Worm (Caenorhabditis elegans) whole organism, L4 larva: ENCODE measurements around the gene pqn-39.
A peak's percentile ranks its signal among the peaks of the same experiment; 100 is the strongest.

Experiments
- F26F4.8 ChIP-seq: fragments of 200-800 bp; sonication (Bioruptor generic); conservative IDR thresholded peaks from 2 replicates; pipeline ENCODE4 v1.3.6; 2022; ENCODE audit warnings: missing genetic modification characterization, missing compliant biosample characterization
- F37D6.2 ChIP-seq: sonication (generic microtip); optimal IDR thresholded peaks from 2 replicates; lab custom pipeline; 2016; ENCODE audit warnings: mild to moderate bottlenecking, missing genetic modification characterization, missing compliant biosample characterization
- T20F7.1 ChIP-seq: fragments of 200-800 bp; sonication (Bioruptor generic); optimal IDR thresholded peaks from 2 replicates; lab custom pipeline; 2018; ENCODE audit warnings: mild to moderate bottlenecking, missing genetic modification characterization, missing compliant biosample characterization
- ama-1 ChIP-seq: fragments of 150-350 bp; optimal IDR thresholded peaks from 2 replicates; lab custom pipeline; 2014; ENCODE audit warnings: inconsistent platforms, mixed read lengths
- attf-4 ChIP-seq: sonication (generic microtip); optimal IDR thresholded peaks from 3 replicates; lab custom pipeline; 2017; ENCODE audit warnings: missing biosample characterization, missing genetic modification characterization
- ceh-32 ChIP-seq: sonication (generic microtip); optimal IDR thresholded peaks from 2 replicates; lab custom pipeline; 2016; ENCODE audit warnings: mild to moderate bottlenecking, missing genetic modification characterization, missing compliant biosample characterization; ENCODE audit not compliant: poor library complexity
- ceh-44 ChIP-seq: fragments of 200-800 bp; sonication (Bioruptor generic); IDR thresholded peaks from 2 replicates; pipeline ENCODE4 v1.3.6; 2022; ENCODE audit warnings: missing genetic modification reagents, missing genetic modification characterization, missing compliant biosample characterization
- daf-16 ChIP-seq, 3 experiments: sonication (generic microtip); optimal IDR thresholded peaks; 2 replicates each; lab custom pipeline; 2016 to 2017; ENCODE audit warnings: missing genetic modification characterization in 3 of 3, missing genetic modification reagents in 3 of 3, mild to moderate bottlenecking in 2 of 3, missing compliant biosample characterization in 2 of 3, missing biosample characterization in 1 of 3, moderate library complexity in 1 of 3
- daf-8 ChIP-seq: fragments of 200-800 bp; sonication (Bioruptor generic); IDR thresholded peaks from 2 replicates; pipeline ENCODE4 v1.3.6; 2022; ENCODE audit warnings: missing genetic modification characterization, missing compliant biosample characterization
- dpl-1 ChIP-seq: fragments of 150-350 bp; optimal IDR thresholded peaks from 2 replicates; lab custom pipeline; 2014; ENCODE audit warnings: missing biosample characterization, missing genetic modification reagents, missing genetic modification characterization
- duxl-1 ChIP-seq: sonication (generic microtip); optimal IDR thresholded peaks from 2 replicates; lab custom pipeline; 2016; ENCODE audit warnings: mild to moderate bottlenecking, missing genetic modification characterization, moderate library complexity, missing compliant biosample characterization; ENCODE audit not compliant: poor library complexity
- dve-1 ChIP-seq: sonication (generic microtip); optimal IDR thresholded peaks from 2 replicates; lab custom pipeline; 2017; ENCODE audit warnings: antibody characterized with exemption, mild to moderate bottlenecking, missing genetic modification characterization, missing compliant biosample characterization; ENCODE audit not compliant: insufficient read depth
- egl-43 ChIP-seq: fragments of 200-800 bp; sonication (Bioruptor generic); IDR thresholded peaks from 2 replicates; pipeline ENCODE4 v1.3.6; 2022; ENCODE audit warnings: missing genetic modification reagents, missing genetic modification characterization, missing compliant biosample characterization
- hmg-1.1 ChIP-seq: fragments of 200-800 bp; sonication (Bioruptor generic); IDR thresholded peaks from 2 replicates; pipeline ENCODE4 v1.3.6; 2022; ENCODE audit warnings: missing genetic modification reagents, missing genetic modification characterization, missing compliant biosample characterization
- lin-1 ChIP-seq: fragments of 200-800 bp; sonication (Bioruptor generic); IDR thresholded peaks from 2 replicates; pipeline ENCODE4 v1.3.6; 2022; ENCODE audit warnings: missing genetic modification reagents, missing genetic modification characterization, missing compliant biosample characterization
- lin-13 ChIP-seq: fragments of 150-350 bp; optimal IDR thresholded peaks from 2 replicates; lab custom pipeline; 2014; ENCODE audit warnings: missing biosample characterization, missing genetic modification reagents, missing genetic modification characterization
- lin-15B ChIP-seq: fragments of 150-350 bp; sonication (generic microtip); optimal IDR thresholded peaks from 3 replicates; lab custom pipeline; 2014; ENCODE audit warnings: missing biosample characterization, missing genetic modification characterization
- lin-39 ChIP-seq: fragments of 150-350 bp; optimal IDR thresholded peaks from 2 replicates; lab custom pipeline; 2014; ENCODE audit warnings: missing biosample characterization, missing genetic modification reagents, missing genetic modification characterization
- madf-9 ChIP-seq: fragments of 200-800 bp; sonication (Bioruptor generic); conservative IDR thresholded peaks from 2 replicates; pipeline ENCODE4 v1.3.6; 2022; ENCODE audit warnings: missing genetic modification reagents, missing genetic modification characterization, missing compliant biosample characterization
- mes-2 ChIP-seq: sonication (generic microtip); optimal IDR thresholded peaks from 2 replicates; lab custom pipeline; 2016; ENCODE audit warnings: missing genotype, mild to moderate bottlenecking, missing genetic modification characterization, missing compliant biosample characterization; ENCODE audit not compliant: poor library complexity, severe bottlenecking
- mxl-2 ChIP-seq: fragments of 200-800 bp; sonication (Bioruptor generic); conservative IDR thresholded peaks from 2 replicates; pipeline ENCODE4 v1.3.6; 2022; ENCODE audit warnings: missing genetic modification reagents, missing genetic modification characterization, missing compliant biosample characterization
- nhr-111 ChIP-seq: fragments of 200-800 bp; sonication (Bioruptor generic); optimal IDR thresholded peaks from 2 replicates; lab custom pipeline; 2018; ENCODE audit warnings: mild to moderate bottlenecking, missing genetic modification characterization, missing compliant biosample characterization
- nhr-25 ChIP-seq: sonication (generic microtip); optimal IDR thresholded peaks from 2 replicates; lab custom pipeline; 2017; ENCODE audit warnings: missing genetic modification characterization, mild to moderate bottlenecking, missing compliant biosample characterization, antibody characterized with exemption, moderate library complexity, borderline replicate concordance; ENCODE audit not compliant: insufficient read depth
- nhr-41 ChIP-seq: fragments of 200-800 bp; sonication (Bioruptor generic); IDR thresholded peaks from 2 replicates; pipeline ENCODE4 v1.3.6; 2022; ENCODE audit warnings: missing genetic modification reagents, missing genetic modification characterization, missing compliant biosample characterization
- nhr-42 ChIP-seq: fragments of 200-800 bp; sonication (Bioruptor generic); IDR thresholded peaks from 2 replicates; pipeline ENCODE4 v1.3.6; 2022; ENCODE audit warnings: missing genetic modification characterization, missing compliant biosample characterization
- nhr-48 ChIP-seq: sonication (generic microtip); optimal IDR thresholded peaks from 2 replicates; lab custom pipeline; 2016; ENCODE audit warnings: mild to moderate bottlenecking, missing genetic modification characterization, missing compliant biosample characterization
- nhr-6 ChIP-seq: fragments of 150-350 bp; optimal IDR thresholded peaks from 2 replicates; lab custom pipeline; 2014; ENCODE audit warnings: missing biosample characterization, missing genetic modification characterization
- nhr-76 ChIP-seq: fragments of 150-350 bp; optimal IDR thresholded peaks from 2 replicates; lab custom pipeline; 2014; ENCODE audit warnings: missing biosample characterization, missing genetic modification characterization
- php-3 ChIP-seq: fragments of 200-800 bp; sonication (Bioruptor generic); IDR thresholded peaks from 2 replicates; pipeline ENCODE4 v1.3.6; 2022; ENCODE audit warnings: missing genetic modification reagents, missing genetic modification characterization, missing compliant biosample characterization
- sdz-12 ChIP-seq: fragments of 200-800 bp; sonication (Bioruptor generic); optimal IDR thresholded peaks from 2 replicates; lab custom pipeline; 2018; ENCODE audit warnings: mild to moderate bottlenecking, missing genetic modification characterization, missing compliant biosample characterization
- set-16 ChIP-seq: fragments of 200-800 bp; sonication (Bioruptor generic); IDR thresholded peaks from 2 replicates; pipeline ENCODE4 v1.3.6; 2022; ENCODE audit warnings: missing genetic modification reagents, missing genetic modification characterization, missing compliant biosample characterization
- unc-39 ChIP-seq: sonication (generic microtip); optimal IDR thresholded peaks from 2 replicates; lab custom pipeline; 2017; ENCODE audit warnings: missing biosample characterization, missing genetic modification characterization
- zfp-3 ChIP-seq: fragments of 200-800 bp; sonication (Bioruptor generic); conservative IDR thresholded peaks from 2 replicates; pipeline ENCODE4 v1.3.6; 2022; ENCODE audit warnings: missing genetic modification reagents, missing genetic modification characterization, missing compliant biosample characterization
- zip-2 ChIP-seq: fragments of 150-350 bp; optimal IDR thresholded peaks from 2 replicates; lab custom pipeline; 2014; ENCODE audit warnings: missing biosample characterization, missing genetic modification characterization

Gene pqn-39

DNA sequence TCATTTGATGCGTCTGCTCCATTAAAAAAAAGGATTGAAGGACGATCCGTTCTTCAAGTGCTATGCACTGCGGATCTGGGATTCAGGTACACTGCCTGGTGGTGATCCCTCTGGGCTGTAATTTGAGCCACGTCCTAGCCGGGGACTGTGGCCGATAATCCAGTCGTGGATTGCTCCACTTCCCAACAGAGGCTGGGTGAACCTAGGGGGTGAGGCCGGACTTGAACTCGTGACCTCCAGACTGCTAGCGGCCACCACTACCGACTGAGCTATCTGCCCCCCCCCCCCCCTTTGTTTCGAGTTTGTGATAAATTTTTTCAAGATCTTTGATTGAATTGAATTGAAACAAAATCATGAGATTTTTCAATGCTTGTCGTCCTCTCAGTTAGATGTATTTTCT lies 32.9 kb downstream of the pqn-39 start:
- TF ChIP-seq set-16 (peak; percentile 83), ceh-44 (0 out of 2 replicates have a peak, but pooled peaks have one; percentile 9)
- TF ChIP-seq, all 104 proteins: peak for 2; not testable (repeated sequence) for 102

DNA sequence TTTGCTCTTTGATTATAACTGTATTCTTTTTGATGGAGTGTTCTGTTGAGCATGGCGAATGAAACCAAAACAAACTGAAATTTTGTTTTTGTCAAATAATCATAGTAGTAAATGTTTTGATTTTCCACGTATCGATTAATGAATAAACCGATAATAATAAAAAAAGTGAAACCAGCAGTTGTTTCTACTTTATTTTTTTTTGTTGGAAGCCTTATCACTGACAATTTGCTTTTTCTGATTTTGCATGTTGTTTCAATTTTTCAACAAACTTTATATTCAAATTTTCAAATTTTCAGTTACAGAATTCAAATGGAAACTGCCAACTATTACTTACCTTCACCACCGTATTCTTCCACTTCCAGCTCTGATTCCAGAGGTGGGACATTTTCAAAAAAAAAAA lies 33.9 kb downstream of the pqn-39 start, which contains the start of gene elt-3:
Gene elt-3 (plus strand): TSS at position 301 of the 400 bp plus-strand sequence.
- TF ChIP-seq dve-1 (tag; lab: Kevin White, UChicago) (no peak), nhr-76 (tag; lab: Kevin White, UChicago) (no peak), hmg-1.1 (GFP tag; lab: Robert Waterston, UW) (no peak), ama-1 (no peak), F26F4.8 (no peak), lin-1 (GFP tag; lab: Robert Waterston, UW) (no peak), php-3 (GFP tag; lab: Robert Waterston, UW) (no peak), unc-39 (tag; lab: Kevin White, UChicago) (no peak), nhr-6 (tag; lab: Kevin White, UChicago) (no peak), egl-43 (no peak), madf-9 (GFP tag; lab: Robert Waterston, UW) (no peak), sdz-12 (GFP tag; lab: Kevin White, UChicago) (no peak), F37D6.2 (tag; lab: Kevin White, UChicago) (no peak), nhr-42 (GFP tag; lab: Robert Waterston, UW) (no peak), zip-2 (tag; lab: Kevin White, UChicago) (no peak), zfp-3 (GFP tag; lab: Robert Waterston, UW) (no peak), ceh-32 (tag; lab: Kevin White, UChicago) (no peak), daf-8 (GFP tag; lab: Robert Waterston, UW) (no peak)

DNA sequence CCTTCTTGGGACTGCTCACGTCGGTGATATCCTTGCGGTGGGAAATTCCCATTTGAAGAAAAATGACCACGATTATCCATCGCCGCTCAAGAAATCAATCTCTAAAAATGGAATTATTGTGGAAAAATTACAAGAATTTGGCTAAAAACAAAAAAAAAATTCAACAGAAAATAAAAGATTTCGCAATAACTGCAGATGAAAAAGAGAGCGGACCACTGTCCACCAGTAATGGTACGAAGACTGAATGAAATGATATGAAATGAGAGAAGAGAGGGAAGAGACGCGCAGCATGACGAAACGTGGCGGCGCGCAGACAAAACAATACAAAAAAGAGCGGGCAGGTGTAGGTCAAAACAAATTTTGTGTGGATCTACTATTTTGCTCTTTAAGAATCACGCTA lies 38.9 kb downstream of the pqn-39 start, which contains the start of gene meg-1:
Gene meg-1 (minus strand): TSS at position 101 of the 400 bp plus-strand sequence.
- TF ChIP-seq zip-2 (tag; lab: Kevin White, UChicago): no peak
- no peak for TF ChIP-seq nhr-25 (tag; lab: Kevin White, UChicago)
- no peak for TF ChIP-seq daf-16 (GFP tag; optimal IDR thresholded peaks at IDR 0.05; lab: Kevin White, UChicago)
- TF ChIP-seq daf-16 (tag; optimal IDR thresholded peaks at IDR 0.05; lab: Kevin White, UChicago): no peak
- no peak for TF ChIP-seq lin-15B (tag; lab: Kevin White, UChicago)
- TF ChIP-seq mes-2 (tag; lab: Kevin White, UChicago): no peak
- no peak for TF ChIP-seq nhr-41
- TF ChIP-seq dpl-1 (GFP tag; lab: Kevin White, UChicago): no peak
- no peak for TF ChIP-seq T20F7.1
- no peak for TF ChIP-seq nhr-111 (GFP tag; lab: Kevin White, UChicago)
- TF ChIP-seq lin-39 (tag; lab: Kevin White, UChicago): no peak

DNA sequence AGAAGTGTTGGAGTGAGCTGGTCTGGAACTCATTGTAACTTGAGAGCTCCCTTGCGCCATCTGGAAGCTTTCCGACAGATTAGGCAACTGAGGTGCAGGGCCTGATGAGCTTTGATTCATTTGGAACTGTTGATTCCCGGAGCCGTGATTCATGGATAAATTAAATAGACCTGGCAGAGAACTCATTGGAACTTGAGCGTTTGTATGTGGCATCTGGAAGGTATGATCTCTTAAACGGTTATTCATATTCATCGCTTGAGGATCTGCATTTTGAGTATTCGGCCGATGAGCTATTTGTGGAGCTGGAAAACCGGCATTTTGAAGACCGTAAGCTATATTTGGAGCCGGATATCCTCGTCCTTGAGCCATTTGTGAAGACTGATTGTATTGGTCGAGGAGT lies 39.9 kb downstream of the pqn-39 start:
- no peak for TF ChIP-seq nhr-48 (tag; lab: Kevin White, UChicago)
- TF ChIP-seq php-3 (GFP tag; lab: Robert Waterston, UW): no peak
- TF ChIP-seq lin-13: no peak
- TF ChIP-seq attf-4 (tag; lab: Kevin White, UChicago): no peak
- TF ChIP-seq nhr-42 (GFP tag; lab: Robert Waterston, UW): no peak
- TF ChIP-seq nhr-6 (tag; lab: Kevin White, UChicago): no peak
- TF ChIP-seq duxl-1: no peak
- TF ChIP-seq mxl-2 (GFP tag; lab: Robert Waterston, UW): no peak
- TF ChIP-seq T20F7.1: no peak
- TF ChIP-seq, all 104 proteins: peak for 0
